Worm (Caenorhabditis elegans) whole organism, late embryonic: Measurements from ENCODE around the gene srh-83.

Source experiments
- C08G9.2 ChIP-seq: sonication (generic microtip); optimal IDR thresholded peaks from 2 replicates; lab custom pipeline; 2016; ENCODE audit warnings: mild to moderate bottlenecking, missing genetic modification characterization, moderate library complexity, missing compliant biosample characterization
- C38D4.7 ChIP-seq: fragments of 200-800 bp; sonication (Bioruptor generic); optimal IDR thresholded peaks from 2 replicates; lab custom pipeline; 2018; ENCODE audit warnings: mild to moderate bottlenecking, missing genetic modification characterization, moderate library complexity, missing compliant biosample characterization
- K09A11.1 ChIP-seq: sonication (generic microtip); optimal IDR thresholded peaks from 2 replicates; lab custom pipeline; 2017; ENCODE audit warnings: antibody characterized with exemption, mild to moderate bottlenecking, missing genetic modification characterization, missing compliant biosample characterization; ENCODE audit not compliant: insufficient read depth
- Y22D7AL.16 ChIP-seq: sonication (generic microtip); optimal IDR thresholded peaks from 2 replicates; lab custom pipeline; 2016; ENCODE audit warnings: missing genetic modification characterization, missing compliant biosample characterization
- ceh-14 ChIP-seq: sonication (generic microtip); optimal IDR thresholded peaks from 2 replicates; lab custom pipeline; 2016; ENCODE audit warnings: missing genotype, missing genetic modification characterization, missing compliant biosample characterization
- ceh-18 ChIP-seq: sonication (generic microtip); optimal IDR thresholded peaks from 2 replicates; lab custom pipeline; 2016; ENCODE audit warnings: missing genetic modification characterization, missing compliant biosample characterization
- ceh-2 ChIP-seq: sonication (generic microtip); optimal IDR thresholded peaks from 2 replicates; lab custom pipeline; 2016; ENCODE audit warnings: missing genotype, missing genetic modification characterization, missing compliant biosample characterization
- ceh-24 ChIP-seq: sonication (generic microtip); optimal IDR thresholded peaks from 2 replicates; lab custom pipeline; 2016; ENCODE audit warnings: mild to moderate bottlenecking, missing genetic modification characterization, missing compliant biosample characterization
- ceh-31 ChIP-seq: sonication (generic microtip); optimal IDR thresholded peaks from 2 replicates; lab custom pipeline; 2016; ENCODE audit warnings: missing genetic modification characterization, missing compliant biosample characterization
- ceh-34 ChIP-seq: sonication (generic microtip); optimal IDR thresholded peaks from 2 replicates; lab custom pipeline; 2016; ENCODE audit warnings: mild to moderate bottlenecking, missing genetic modification characterization, missing compliant biosample characterization
- ceh-9 ChIP-seq: sonication (generic microtip); optimal IDR thresholded peaks from 2 replicates; lab custom pipeline; 2016; ENCODE audit warnings: mild to moderate bottlenecking, missing genetic modification characterization, inconsistent platforms, missing compliant biosample characterization
- dmd-4 ChIP-seq: sonication (generic microtip); optimal IDR thresholded peaks from 2 replicates; lab custom pipeline; 2016; ENCODE audit warnings: borderline replicate concordance, missing genetic modification characterization, missing compliant biosample characterization
- dve-1 ChIP-seq: sonication (generic microtip); optimal IDR thresholded peaks from 2 replicates; lab custom pipeline; 2017; ENCODE audit warnings: antibody characterized with exemption, mild to moderate bottlenecking, missing genetic modification characterization, missing compliant biosample characterization
- elt-2 ChIP-seq: sonication (generic microtip); optimal IDR thresholded peaks from 2 replicates; lab custom pipeline; 2016; ENCODE audit warnings: missing genetic modification reagents, missing genetic modification characterization, missing compliant biosample characterization
- fkh-10 ChIP-seq: fragments of 150-350 bp; optimal IDR thresholded peaks from 2 replicates; lab custom pipeline; 2014; ENCODE audit warnings: missing biosample characterization, missing genetic modification reagents, missing genetic modification characterization
- fkh-6 ChIP-seq: sonication (generic microtip); optimal IDR thresholded peaks from 2 replicates; lab custom pipeline; 2016; ENCODE audit warnings: missing genetic modification characterization, missing compliant biosample characterization
- hlh-15 ChIP-seq: sonication (generic microtip); optimal IDR thresholded peaks from 2 replicates; lab custom pipeline; 2016; ENCODE audit warnings: missing genetic modification characterization, missing compliant biosample characterization
- lim-6 ChIP-seq: sonication (generic microtip); optimal IDR thresholded peaks from 2 replicates; lab custom pipeline; 2016; ENCODE audit warnings: missing genetic modification characterization, missing compliant biosample characterization
- lin-11 ChIP-seq: fragments of 200-800 bp; sonication (Bioruptor generic); optimal IDR thresholded peaks from 2 replicates; lab custom pipeline; 2018; ENCODE audit warnings: mild to moderate bottlenecking, missing genetic modification characterization, missing compliant biosample characterization
- madf-2 ChIP-seq: sonication (generic microtip); optimal IDR thresholded peaks from 2 replicates; lab custom pipeline; 2017; ENCODE audit warnings: missing genetic modification characterization, missing compliant biosample characterization
- mec-3 ChIP-seq: sonication (generic microtip); optimal IDR thresholded peaks from 2 replicates; lab custom pipeline; 2016; ENCODE audit warnings: borderline replicate concordance, missing genetic modification characterization, missing compliant biosample characterization
- nhr-11 ChIP-seq: fragments of 150-350 bp; optimal IDR thresholded peaks from 2 replicates; lab custom pipeline; 2014; ENCODE audit warnings: missing biosample characterization, missing genetic modification characterization
- nhr-232 ChIP-seq: sonication (generic microtip); optimal IDR thresholded peaks from 2 replicates; lab custom pipeline; 2016; ENCODE audit warnings: missing genetic modification characterization, missing compliant biosample characterization
- npax-4 ChIP-seq: sonication (generic microtip); optimal IDR thresholded peaks from 2 replicates; lab custom pipeline; 2016; ENCODE audit warnings: missing genetic modification characterization, missing compliant biosample characterization
- odd-2 ChIP-seq: sonication (generic microtip); optimal IDR thresholded peaks from 2 replicates; lab custom pipeline; 2017; ENCODE audit warnings: antibody characterized with exemption, mild to moderate bottlenecking, missing genetic modification characterization, missing compliant biosample characterization
- pag-3 ChIP-seq: sonication (generic microtip); optimal IDR thresholded peaks from 2 replicates; lab custom pipeline; 2016; ENCODE audit warnings: missing compliant biosample characterization, missing genetic modification characterization, borderline replicate concordance
- pqm-1 ChIP-seq: sonication (generic microtip); optimal IDR thresholded peaks from 2 replicates; lab custom pipeline; 2016; ENCODE audit warnings: missing genetic modification characterization, missing compliant biosample characterization
- pros-1 ChIP-seq: fragments of 150-350 bp; optimal IDR thresholded peaks from 2 replicates; lab custom pipeline; 2014; ENCODE audit warnings: missing biosample characterization, missing genetic modification reagents, missing genetic modification characterization
- rnt-1 ChIP-seq: sonication (generic microtip); optimal IDR thresholded peaks from 2 replicates; lab custom pipeline; 2016; ENCODE audit warnings: missing genetic modification characterization, missing compliant biosample characterization
- sox-2 ChIP-seq: fragments of 200-800 bp; sonication (Bioruptor generic); IDR thresholded peaks from 2 replicates; pipeline ENCODE4 v1.3.6; 2022; ENCODE audit warnings: missing genetic modification reagents, missing genetic modification characterization, missing compliant biosample characterization
- sox-4 ChIP-seq: sonication (generic microtip); optimal IDR thresholded peaks from 2 replicates; lab custom pipeline; 2017; ENCODE audit warnings: mild to moderate bottlenecking, missing genetic modification characterization, inconsistent platforms, missing compliant biosample characterization
- tbx-7 ChIP-seq: sonication (generic microtip); optimal IDR thresholded peaks from 2 replicates; lab custom pipeline; 2016; ENCODE audit warnings: missing genotype, missing genetic modification characterization, missing compliant biosample characterization
- ttx-3 ChIP-seq: sonication (generic microtip); optimal IDR thresholded peaks from 2 replicates; lab custom pipeline; 2016; ENCODE audit warnings: missing genetic modification reagents, missing genetic modification characterization, missing compliant biosample characterization
- unc-3 ChIP-seq, 2 experiments: fragments of 200-800 bp in 1 of 2; sonication (Bioruptor generic) in 1 of 2; sonication (generic microtip) in 1 of 2; conservative IDR thresholded peaks in 1 of 2; optimal IDR thresholded peaks in 1 of 2; 2 replicates each; pipeline versions ENCODE4 v1.3.6 to Lab custom; 2016 to 2022; ENCODE audit warnings: missing compliant biosample characterization in 2 of 2, missing genetic modification characterization in 2 of 2, missing genetic modification reagents in 1 of 2
- unc-86 ChIP-seq: sonication (generic microtip); optimal IDR thresholded peaks from 2 replicates; lab custom pipeline; 2016; ENCODE audit warnings: missing genetic modification characterization, missing compliant biosample characterization
- zip-5 ChIP-seq: sonication (generic microtip); optimal IDR thresholded peaks from 2 replicates; lab custom pipeline; 2016; ENCODE audit warnings: missing genetic modification characterization, missing compliant biosample characterization
- ztf-16 ChIP-seq: sonication (generic microtip); optimal IDR thresholded peaks from 2 replicates; lab custom pipeline; 2017; ENCODE audit warnings: missing genetic modification characterization, missing compliant biosample characterization

srh-83 gene

ce11 chrV:7138320-7138719, 26.0 kb upstream of the srh-83 start, which contains the start of gene str-112:
str-112 (minus strand) TSS chrV:7138420.
- TF ChIP-seq odd-2 (tag; lab: Kevin White, UChicago) (no peak), zip-5 (tag; lab: Kevin White, UChicago) (no peak), pag-3 (tag; lab: Kevin White, UChicago) (no peak), pqm-1 (tag; lab: Kevin White, UChicago) (no peak), fkh-10 (GFP tag; lab: Kevin White, UChicago) (no peak), lim-6 (tag; lab: Kevin White, UChicago) (no peak), sox-2 (no peak), ceh-31 (no peak), ceh-14 (tag; lab: Kevin White, UChicago) (no peak), sox-4 (no peak), ceh-24 (no peak), ceh-18 (tag; lab: Kevin White, UChicago) (no peak), unc-3 (GFP tag; conservative IDR thresholded peaks at IDR 0.05; lab: Robert Waterston, UW) (no peak), unc-3 (tag; optimal IDR thresholded peaks at IDR 0.05; lab: Kevin White, UChicago) (no peak), Y22D7AL.16 (tag; lab: Kevin White, UChicago) (no peak), unc-86 (no peak), nhr-232 (tag; lab: Kevin White, UChicago) (no peak), rnt-1 (tag; lab: Kevin White, UChicago) (no peak), tbx-7 (no peak), ceh-2 (no peak)

ce11 chrV:7140368-7140767, 23.9 kb upstream of the srh-83 start:
- TF ChIP-seq fkh-6 (tag; lab: Kevin White, UChicago): no peak
- TF ChIP-seq nhr-11 (tag; lab: Kevin White, UChicago): no peak
- TF ChIP-seq pros-1 (tag; lab: Kevin White, UChicago): no peak
- TF ChIP-seq npax-4: no peak
- no peak for TF ChIP-seq Y22D7AL.16 (tag; lab: Kevin White, UChicago)

ce11 chrV:7141864-7142263, 22.4 kb upstream of the srh-83 start, which contains the start of gene ugt-40:
ugt-40 (minus strand) TSS chrV:7141964.
- TF ChIP-seq ceh-9 (tag; lab: Kevin White, UChicago) (no peak), K09A11.1 (no peak), lin-11 (no peak), ztf-16 (no peak), madf-2 (tag; lab: Kevin White, UChicago) (no peak), fkh-10 (GFP tag; lab: Kevin White, UChicago) (no peak), hlh-15 (tag; lab: Kevin White, UChicago) (no peak), ceh-34 (no peak), C08G9.2 (tag; lab: Kevin White, UChicago) (no peak), ttx-3 (tag; lab: Kevin White, UChicago) (no peak), tbx-7 (no peak), nhr-11 (tag; lab: Kevin White, UChicago) (no peak), mec-3 (tag; lab: Kevin White, UChicago) (no peak), dmd-4 (tag; lab: Kevin White, UChicago) (no peak), pros-1 (tag; lab: Kevin White, UChicago) (no peak), npax-4 (no peak), dve-1 (tag; lab: Kevin White, UChicago) (no peak)

- TF ChIP-seq elt-2 (tag; lab: Kevin White, UChicago) (peak; percentile 0), C38D4.7 (GFP tag; lab: Kevin White, UChicago) (no peak)
These were observed 21.6 kb upstream of the srh-83 start for ce11 chrV:7142661-7143060.
